Fruit fly (Drosophila melanogaster): Measurements from ENCODE around the gene Cyp311a1.

DNA sequence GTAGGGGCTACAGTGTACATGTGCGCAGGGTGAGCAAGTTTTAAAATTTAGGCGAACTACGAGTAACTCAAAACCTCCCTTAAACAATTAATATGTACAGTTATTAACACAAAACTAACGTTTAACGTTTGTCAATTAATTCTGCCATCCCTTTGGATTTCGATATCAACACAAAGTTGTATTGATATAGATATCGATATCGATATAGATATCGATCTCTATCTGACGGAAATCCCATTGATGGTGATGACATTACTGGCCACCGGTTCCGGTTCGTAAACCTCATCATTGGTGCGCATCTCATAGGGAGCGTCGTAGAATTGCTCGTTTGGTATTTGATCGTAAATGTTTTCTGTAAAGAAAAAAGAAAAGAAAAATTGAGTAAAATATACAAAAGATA, 38.0 kb downstream of the Cyp311a1 start:
- TF ChIP-seq CG32121 (GFP tag; IDR thresholded peaks at IDR 0.05) (no peak), D1 (tag; optimal IDR thresholded peaks at IDR 0.05) (no peak), CG34367 (tag; optimal IDR thresholded peaks at IDR 0.05) (no peak)
